Worm (Caenorhabditis elegans): ENCODE measurements around the gene seb-3.

ce11 chrX:15055914-15056313, 29.8 kb downstream of the seb-3 start, which contains the start of gene H03G16.7:
- no peak for TF ChIP-seq nhr-237 (tag; optimal IDR thresholded peaks at IDR 0.05)
- TF ChIP-seq mep-1 (tag; optimal IDR thresholded peaks at IDR 0.05) = no peak
- no peak for TF ChIP-seq nhr-11 (tag; optimal IDR thresholded peaks at IDR 0.05)
- TF ChIP-seq sox-4 (tag; optimal IDR thresholded peaks at IDR 0.05) = no peak
- TF ChIP-seq lin-39 (tag; optimal IDR thresholded peaks at IDR 0.05) = no peak
- TF ChIP-seq aha-1 (tag; optimal IDR thresholded peaks at IDR 0.05) = no peak
- no peak for TF ChIP-seq nhr-28 (tag; optimal IDR thresholded peaks at IDR 0.05)
- no peak for TF ChIP-seq pqm-1 (tag; optimal IDR thresholded peaks at IDR 0.05)
- TF ChIP-seq snpc-4 (tag; optimal IDR thresholded peaks at IDR 0.05) = no peak
- TF ChIP-seq jun-1 (tag; optimal IDR thresholded peaks at IDR 0.05) = no peak
- no peak for TF ChIP-seq lsy-2 (tag; optimal IDR thresholded peaks at IDR 0.05)
